Worm (Caenorhabditis elegans) whole organism, mixed stage, embryonic: Measurements from ENCODE around the gene nlr-1.

ENCODE experiments used
- M03D4.4 ChIP-seq: sonication (generic microtip); optimal IDR thresholded peaks from 2 replicates; lab custom pipeline; 2017; ENCODE audit warnings: mild to moderate bottlenecking, missing genetic modification characterization, missing compliant biosample characterization
- bed-3 ChIP-seq: fragments of 200-800 bp; sonication (Bioruptor generic); optimal IDR thresholded peaks from 3 replicates; lab custom pipeline; 2018; ENCODE audit warnings: mild to moderate bottlenecking, missing genetic modification characterization, moderate library complexity, missing compliant biosample characterization
- blmp-1 ChIP-seq: fragments of 150-350 bp; optimal IDR thresholded peaks from 2 replicates; lab custom pipeline; 2014; ENCODE audit warnings: missing biosample characterization, missing genetic modification characterization
- ceh-39 ChIP-seq: fragments of 150-350 bp; optimal IDR thresholded peaks from 2 replicates; lab custom pipeline; 2014; ENCODE audit warnings: missing biosample characterization, missing genetic modification characterization
- ceh-43 ChIP-seq: fragments of 200-800 bp; sonication (Bioruptor generic); optimal IDR thresholded peaks from 2 replicates; lab custom pipeline; 2018; ENCODE audit warnings: mild to moderate bottlenecking, missing genetic modification characterization, moderate library complexity, missing compliant biosample characterization
- ceh-83 ChIP-seq: fragments of 200-800 bp; sonication (Bioruptor generic); optimal IDR thresholded peaks from 2 replicates; lab custom pipeline; 2018; ENCODE audit warnings: mild to moderate bottlenecking, missing genetic modification characterization, missing compliant biosample characterization
- ces-1 ChIP-seq: fragments of 150-350 bp; optimal IDR thresholded peaks from 2 replicates; lab custom pipeline; 2014; ENCODE audit warnings: missing biosample characterization, missing genetic modification reagents, missing genetic modification characterization
- cnd-1 ChIP-seq: fragments of 200-800 bp; sonication (Bioruptor generic); optimal IDR thresholded peaks from 2 replicates; lab custom pipeline; 2018; ENCODE audit warnings: mild to moderate bottlenecking, missing genetic modification characterization, missing compliant biosample characterization
- drap-1 ChIP-seq: fragments of 200-800 bp; sonication (Bioruptor generic); optimal IDR thresholded peaks from 3 replicates; lab custom pipeline; 2018; ENCODE audit warnings: mild to moderate bottlenecking, missing genetic modification characterization, missing compliant biosample characterization
- elt-1 ChIP-seq: sonication (generic microtip); optimal IDR thresholded peaks from 2 replicates; lab custom pipeline; 2017; ENCODE audit warnings: missing genetic modification characterization, mild to moderate bottlenecking, missing compliant biosample characterization, antibody characterized with exemption, moderate library complexity, borderline replicate concordance; ENCODE audit not compliant: insufficient read depth
- elt-3 ChIP-seq: fragments of 150-350 bp; optimal IDR thresholded peaks from 2 replicates; lab custom pipeline; 2014; ENCODE audit warnings: missing biosample characterization, missing genetic modification characterization
- flh-1 ChIP-seq: fragments of 200-800 bp; sonication (Bioruptor generic); optimal IDR thresholded peaks from 2 replicates; lab custom pipeline; 2018; ENCODE audit warnings: mild to moderate bottlenecking, missing genetic modification characterization, moderate library complexity, missing compliant biosample characterization
- ham-2 ChIP-seq: fragments of 200-800 bp; sonication (Bioruptor generic); optimal IDR thresholded peaks from 2 replicates; lab custom pipeline; 2018; ENCODE audit warnings: mild to moderate bottlenecking, missing genetic modification characterization, missing compliant biosample characterization
- hlh-1 ChIP-seq: fragments of 150-350 bp; optimal IDR thresholded peaks from 2 replicates; lab custom pipeline; 2014; ENCODE audit warnings: missing biosample characterization, missing genetic modification reagents, missing genetic modification characterization
- lin-13 ChIP-seq: fragments of 150-350 bp; optimal IDR thresholded peaks from 2 replicates; lab custom pipeline; 2014; ENCODE audit warnings: missing biosample characterization, missing genetic modification characterization
- lin-32 ChIP-seq: fragments of 200-800 bp; sonication (Bioruptor generic); optimal IDR thresholded peaks from 2 replicates; lab custom pipeline; 2018; ENCODE audit warnings: mild to moderate bottlenecking, missing genetic modification characterization, missing compliant biosample characterization
- lsy-2 ChIP-seq: fragments of 150-350 bp; optimal IDR thresholded peaks from 2 replicates; lab custom pipeline; 2014; ENCODE audit warnings: missing biosample characterization, missing genetic modification characterization
- mab-5 ChIP-seq: fragments of 150-350 bp; optimal IDR thresholded peaks from 2 replicates; lab custom pipeline; 2014; ENCODE audit warnings: missing biosample characterization, missing genetic modification characterization
- mep-1 ChIP-seq: fragments of 150-350 bp; optimal IDR thresholded peaks from 2 replicates; lab custom pipeline; 2017; ENCODE audit warnings: missing biosample characterization, missing genetic modification reagents, missing genetic modification characterization, inconsistent platforms
- mls-2 ChIP-seq: sonication (generic microtip); optimal IDR thresholded peaks from 2 replicates; lab custom pipeline; 2016; ENCODE audit warnings: mild to moderate bottlenecking, missing genetic modification characterization, moderate library complexity, missing compliant biosample characterization
- nhr-12 ChIP-seq: fragments of 150-350 bp; optimal IDR thresholded peaks from 2 replicates; lab custom pipeline; 2014; ENCODE audit warnings: missing biosample characterization, missing genetic modification characterization
- nhr-2 ChIP-seq: fragments of 150-350 bp; optimal IDR thresholded peaks from 2 replicates; lab custom pipeline; 2014; ENCODE audit warnings: missing biosample characterization, missing genetic modification characterization
- nhr-237 ChIP-seq: fragments of 150-350 bp; optimal IDR thresholded peaks from 2 replicates; lab custom pipeline; 2014; ENCODE audit warnings: missing biosample characterization, missing genetic modification characterization
- nhr-28 ChIP-seq: fragments of 150-350 bp; optimal IDR thresholded peaks from 2 replicates; lab custom pipeline; 2014; ENCODE audit warnings: missing biosample characterization, missing genetic modification characterization
- nhr-76 ChIP-seq: sonication (generic microtip); optimal IDR thresholded peaks from 2 replicates; lab custom pipeline; 2017; ENCODE audit warnings: missing biosample characterization, missing genetic modification characterization
- pha-4 ChIP-seq: fragments of 150-350 bp; optimal IDR thresholded peaks from 2 replicates; lab custom pipeline; 2018; ENCODE audit warnings: missing biosample characterization, missing genetic modification reagents, missing genetic modification characterization
- sem-2 ChIP-seq: fragments of 200-800 bp; sonication (Bioruptor generic); optimal IDR thresholded peaks from 2 replicates; lab custom pipeline; 2018; ENCODE audit warnings: mild to moderate bottlenecking, missing genetic modification characterization, missing compliant biosample characterization
- snpc-4 ChIP-seq: fragments of 150-350 bp; optimal IDR thresholded peaks from 2 replicates; lab custom pipeline; 2014; ENCODE audit warnings: missing biosample characterization, missing genetic modification characterization
- sptf-1 ChIP-seq: sonication (generic microtip); optimal IDR thresholded peaks from 2 replicates; lab custom pipeline; 2017; ENCODE audit warnings: mild to moderate bottlenecking, missing genetic modification characterization, moderate library complexity, missing compliant biosample characterization
- tbx-8 ChIP-seq: fragments of 200-800 bp; sonication (Bioruptor generic); optimal IDR thresholded peaks from 2 replicates; lab custom pipeline; 2018; ENCODE audit warnings: mild to moderate bottlenecking, missing genetic modification characterization, moderate library complexity, missing compliant biosample characterization
- unc-120 ChIP-seq: sonication (generic microtip); optimal IDR thresholded peaks from 2 replicates; lab custom pipeline; 2017; ENCODE audit warnings: missing genetic modification characterization, missing compliant biosample characterization; ENCODE audit not compliant: poor library complexity, severe bottlenecking
- unc-39 ChIP-seq: fragments of 150-350 bp; optimal IDR thresholded peaks from 2 replicates; lab custom pipeline; 2014; ENCODE audit warnings: missing biosample characterization, missing genetic modification characterization
- unc-62 ChIP-seq: fragments of 150-350 bp; optimal IDR thresholded peaks from 2 replicates; lab custom pipeline; 2014; ENCODE audit warnings: missing biosample characterization, missing genetic modification reagents, missing genetic modification characterization
- zip-8 ChIP-seq: fragments of 150-350 bp; optimal IDR thresholded peaks from 2 replicates; lab custom pipeline; 2014; ENCODE audit warnings: missing biosample characterization, missing genetic modification characterization

The nlr-1 gene

ce11 chrIV:12165432-12166078 is 12.6 kb downstream of the nlr-1 start:
- TF ChIP-seq drap-1 (GFP tag; lab: Kevin White, UChicago) (no peak), hlh-1 (tag; lab: Kevin White, UChicago) (no peak), mls-2 (no peak), M03D4.4 (tag; lab: Kevin White, UChicago) (no peak), ceh-43 (GFP tag; lab: Kevin White, UChicago) (no peak), nhr-237 (tag; lab: Kevin White, UChicago) (no peak), blmp-1 (no peak), sptf-1 (no peak), nhr-12 (tag; lab: Kevin White, UChicago) (no peak), cnd-1 (tag; lab: Kevin White, UChicago) (no peak), snpc-4 (tag; lab: Kevin White, UChicago) (no peak), nhr-2 (tag; lab: Kevin White, UChicago) (no peak)

ce11 chrIV:12162732-12163131 is 15.4 kb downstream of the nlr-1 start:
- TF ChIP-seq pha-4 (tag; lab: Kevin White, UChicago), result no peak
- TF ChIP-seq lsy-2 (tag; lab: Kevin White, UChicago), result no peak
- no peak for TF ChIP-seq lin-32 (GFP tag; lab: Kevin White, UChicago)
- no peak for TF ChIP-seq nhr-28

DNA sequence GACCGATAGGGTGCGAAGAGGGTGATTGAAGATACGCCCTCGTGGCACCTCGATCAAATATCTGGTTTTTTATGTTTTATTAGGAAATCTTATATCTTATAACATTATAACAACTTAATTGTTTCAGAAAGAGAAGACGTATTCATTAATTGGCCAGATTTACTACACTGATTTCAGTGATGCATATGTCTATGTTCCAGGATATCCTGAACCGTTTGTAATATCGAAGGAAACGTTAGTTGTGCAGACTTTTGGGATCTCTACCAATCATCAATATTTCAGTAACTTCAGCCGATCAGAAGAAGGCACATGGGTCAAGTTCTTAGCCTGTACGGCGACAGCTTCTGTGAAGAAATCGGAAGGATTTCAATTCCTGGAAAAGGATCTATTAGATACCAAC is 17.7 kb downstream of the nlr-1 start:
- TF ChIP-seq unc-39 (tag; lab: Kevin White, UChicago) (no peak), hlh-1 (tag; lab: Kevin White, UChicago) (no peak), unc-120 (tag; lab: Kevin White, UChicago) (no peak), lin-13 (tag; lab: Kevin White, UChicago) (no peak), blmp-1 (no peak), flh-1 (GFP tag; lab: Kevin White, UChicago) (no peak), sptf-1 (no peak)

DNA sequence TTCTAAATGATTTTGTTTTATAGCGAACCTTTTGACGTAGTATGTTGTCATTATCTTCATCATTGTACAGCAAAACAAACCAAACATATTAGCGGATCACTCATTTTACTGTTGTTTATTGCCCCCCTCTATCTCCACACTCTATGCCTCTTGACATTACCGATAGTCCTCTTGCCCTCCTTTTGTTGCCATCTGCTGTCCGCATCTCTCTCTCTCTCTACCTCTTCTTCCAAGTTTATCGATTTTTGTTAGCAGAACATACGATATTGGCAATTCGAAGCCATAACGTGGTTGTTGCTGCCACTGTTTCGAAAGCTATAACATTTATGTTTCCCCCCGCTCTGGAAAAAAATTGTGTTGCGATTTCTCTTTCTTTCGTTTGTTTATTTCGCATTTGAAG is 20.2 kb downstream of the nlr-1 start:
- TF ChIP-seq nhr-12 (tag; lab: Kevin White, UChicago) (no peak), drap-1 (GFP tag; lab: Kevin White, UChicago) (no peak), sptf-1 (no peak), tbx-8 (GFP tag; lab: Kevin White, UChicago) (no peak), lin-13 (tag; lab: Kevin White, UChicago) (no peak), zip-8 (tag; lab: Kevin White, UChicago) (no peak), unc-39 (tag; lab: Kevin White, UChicago) (no peak), lin-32 (GFP tag; lab: Kevin White, UChicago) (peak; percentile 61), mab-5 (tag; lab: Kevin White, UChicago) (no peak), blmp-1 (no peak), ceh-39 (peak; percentile 35), nhr-28 (no peak), nhr-2 (tag; lab: Kevin White, UChicago) (peak; percentile 59), mep-1 (no peak), nhr-237 (tag; lab: Kevin White, UChicago) (no peak), ham-2 (GFP tag; lab: Kevin White, UChicago) (peak; percentile 78), ceh-83 (no peak), elt-1 (tag; lab: Kevin White, UChicago) (no peak), pha-4 (tag; lab: Kevin White, UChicago) (no peak), unc-120 (tag; lab: Kevin White, UChicago) (no peak), snpc-4 (tag; lab: Kevin White, UChicago) (no peak), lsy-2 (tag; lab: Kevin White, UChicago) (no peak), bed-3 (no peak), ces-1 (GFP tag; lab: Kevin White, UChicago) (no peak), nhr-76 (tag; lab: Kevin White, UChicago) (no peak), sem-2 (GFP tag; lab: Kevin White, UChicago) (no peak), hlh-1 (tag; lab: Kevin White, UChicago) (no peak), elt-3 (tag; lab: Kevin White, UChicago) (no peak), cnd-1 (tag; lab: Kevin White, UChicago) (peak; percentile 70), M03D4.4 (tag; lab: Kevin White, UChicago) (no peak), unc-62 (GFP tag; lab: Kevin White, UChicago) (no peak), ceh-43 (GFP tag; lab: Kevin White, UChicago) (no peak), flh-1 (GFP tag; lab: Kevin White, UChicago) (no peak)
- TF ChIP-seq, all 35 proteins: peak for 5
